Worm (Caenorhabditis elegans) whole organism, early embryonic: Measurements from ENCODE around the gene skr-19.

Experiments used
- B0310.2 ChIP-seq: sonication (generic microtip); optimal IDR thresholded peaks from 2 replicates; lab custom pipeline; 2016; ENCODE audit warnings: mild to moderate bottlenecking, missing genetic modification characterization, missing compliant biosample characterization
- aly-1 ChIP-seq: sonication (generic microtip); optimal IDR thresholded peaks from 2 replicates; lab custom pipeline; 2016; ENCODE audit warnings: missing genetic modification characterization, missing compliant biosample characterization
- ama-1 ChIP-seq: fragments of 150-350 bp; optimal IDR thresholded peaks from 2 replicates; lab custom pipeline; 2014
- flt-1 ChIP-seq: fragments of 200-800 bp; sonication (Bioruptor generic); IDR thresholded peaks from 2 replicates; pipeline ENCODE4 v1.3.6; 2022; ENCODE audit warnings: missing genetic modification characterization, missing compliant biosample characterization
- hmbx-1 ChIP-seq: sonication (generic microtip); optimal IDR thresholded peaks from 2 replicates; lab custom pipeline; 2016; ENCODE audit warnings: mild to moderate bottlenecking, missing genetic modification characterization, missing compliant biosample characterization
- pes-1 ChIP-seq: fragments of 200-800 bp; sonication (Bioruptor generic); IDR thresholded peaks from 2 replicates; pipeline ENCODE4 v1.3.6; 2022; ENCODE audit warnings: missing genetic modification reagents, missing genetic modification characterization, missing compliant biosample characterization
- sea-1 ChIP-seq: fragments of 200-800 bp; sonication (Bioruptor generic); conservative IDR thresholded peaks from 2 replicates; pipeline ENCODE4 v1.3.6; 2022; ENCODE audit warnings: missing genetic modification characterization, missing compliant biosample characterization
- tbx-11 ChIP-seq: fragments of 200-800 bp; sonication (Bioruptor generic); IDR thresholded peaks from 2 replicates; pipeline ENCODE4 v1.3.6; 2022; ENCODE audit warnings: missing genetic modification characterization, missing compliant biosample characterization
- tra-4 ChIP-seq: sonication (generic microtip); optimal IDR thresholded peaks from 2 replicates; lab custom pipeline; 2017; ENCODE audit warnings: missing genetic modification characterization, missing compliant biosample characterization

ce11 chrX:13251914-13252434 lies 27.5 kb upstream of the skr-19 start, which contains the start of gene nhr-32:
- TF ChIP-seq aly-1 (tag; lab: Kevin White, UChicago) (no peak), ama-1 (no peak), B0310.2 (tag; lab: Kevin White, UChicago) (no peak), tra-4 (tag; lab: Kevin White, UChicago) (no peak), hmbx-1 (no peak), sea-1 (no peak), flt-1 (GFP tag; lab: Robert Waterston, UW) (no peak), pes-1 (GFP tag; lab: Robert Waterston, UW) (no peak), tbx-11 (no peak)
